Fruit fly (Drosophila melanogaster) whole organism, embryonic: ENCODE data around the gene Pka-C3.

Source experiments
- ATbp ChIP-seq: fragments of 200-800 bp; sonication (Bioruptor generic); optimal IDR thresholded peaks from 2 replicates; lab custom pipeline; 2017; ENCODE audit warnings: missing biosample characterization, mild to moderate bottlenecking, missing genetic modification characterization, missing genetic modification reagents
- BEAF-32 ChIP-seq: fragments of 200-800 bp; sonication (Bioruptor generic); optimal IDR thresholded peaks from 3 replicates; lab custom pipeline; 2017; ENCODE audit warnings: missing biosample characterization, missing genetic modification characterization, mild to moderate bottlenecking, moderate library complexity, missing genetic modification reagents
- Blimp-1 ChIP-seq: fragments of 200-800 bp; sonication (Bioruptor generic); optimal IDR thresholded peaks from 3 replicates; lab custom pipeline; 2018; ENCODE audit warnings: missing biosample characterization, missing genetic modification characterization, mild to moderate bottlenecking, moderate library complexity, missing genetic modification reagents
- CG10267 ChIP-seq: fragments of 200-800 bp; sonication (Bioruptor generic); optimal IDR thresholded peaks from 2 replicates; lab custom pipeline; 2018; ENCODE audit warnings: missing biosample characterization, mild to moderate bottlenecking, missing genetic modification characterization, moderate library complexity
- CG10366 ChIP-seq: fragments of 200-800 bp; sonication (Bioruptor generic); IDR thresholded peaks from 2 replicates; pipeline ENCODE4 v1.3.6; 2022; ENCODE audit warnings: missing biosample characterization, missing genetic modification characterization
- CG10979 ChIP-seq: fragments of 200-800 bp; sonication (Bioruptor generic); optimal IDR thresholded peaks from 2 replicates; lab custom pipeline; 2018; ENCODE audit warnings: missing biosample characterization, mild to moderate bottlenecking, missing genetic modification characterization, moderate library complexity
- CG11456 ChIP-seq: fragments of 200-800 bp; sonication (Bioruptor generic); IDR thresholded peaks from 3 replicates; pipeline ENCODE4 v1.3.6; 2022; ENCODE audit warnings: missing biosample characterization, missing genetic modification characterization
- CG11504 ChIP-seq: fragments of 200-800 bp; sonication (Bioruptor generic); optimal IDR thresholded peaks from 3 replicates; lab custom pipeline; 2019; ENCODE audit warnings: missing biosample characterization, mild to moderate bottlenecking, missing genetic modification characterization, moderate library complexity
- CG12299 ChIP-seq: fragments of 200-800 bp; sonication (Bioruptor generic); optimal IDR thresholded peaks from 2 replicates; lab custom pipeline; 2018; ENCODE audit warnings: missing biosample characterization, mild to moderate bottlenecking, missing genetic modification characterization
- CG12942 ChIP-seq: fragments of 200-800 bp; sonication (Bioruptor generic); optimal IDR thresholded peaks from 3 replicates; lab custom pipeline; 2016; ENCODE audit warnings: missing biosample characterization, missing genetic modification characterization
- CG13287 ChIP-seq: fragments of 200-800 bp; sonication (Bioruptor generic); IDR thresholded peaks from 2 replicates; pipeline ENCODE4 v1.3.6; 2022; ENCODE audit warnings: missing biosample characterization, missing genetic modification characterization; ENCODE audit not compliant: partially characterized antibody
- CG14441 ChIP-seq: fragments of 200-800 bp; sonication (Bioruptor generic); IDR thresholded peaks from 2 replicates; pipeline ENCODE4 v1.3.6; 2022; ENCODE audit warnings: missing biosample characterization, missing genetic modification characterization
- CG1529 ChIP-seq: fragments of 200-800 bp; sonication (Bioruptor generic); optimal IDR thresholded peaks from 3 replicates; lab custom pipeline; 2018; ENCODE audit warnings: missing biosample characterization, missing genetic modification characterization
- CG15696 ChIP-seq: fragments of 200-800 bp; sonication (Bioruptor generic); optimal IDR thresholded peaks from 2 replicates; lab custom pipeline; 2019; ENCODE audit warnings: missing biosample characterization, mild to moderate bottlenecking, missing genetic modification characterization, moderate library complexity
- CG1647 ChIP-seq: fragments of 200-800 bp; sonication (Bioruptor generic); optimal IDR thresholded peaks from 3 replicates; lab custom pipeline; 2016; ENCODE audit warnings: missing biosample characterization, missing genetic modification characterization
- CG17361 ChIP-seq: fragments of 200-800 bp; sonication (Bioruptor generic); IDR thresholded peaks from 3 replicates; pipeline ENCODE4 v1.3.6; 2022; ENCODE audit warnings: missing biosample characterization, missing genetic modification characterization
- CG2712 ChIP-seq: fragments of 200-800 bp; optimal IDR thresholded peaks from 3 replicates; lab custom pipeline; 2019; ENCODE audit warnings: missing biosample characterization, mild to moderate bottlenecking, missing genetic modification characterization, moderate library complexity
- CG3281 ChIP-seq: fragments of 200-800 bp; sonication (Bioruptor generic); optimal IDR thresholded peaks from 3 replicates; lab custom pipeline; 2017; ENCODE audit warnings: missing biosample characterization, mild to moderate bottlenecking, missing genetic modification characterization
- CG4820 ChIP-seq: fragments of 200-800 bp; sonication (Bioruptor generic); optimal IDR thresholded peaks from 3 replicates; lab custom pipeline; 2016; ENCODE audit warnings: missing biosample characterization, missing genetic modification characterization
- CG6272 ChIP-seq: fragments of 200-800 bp; sonication (Bioruptor generic); IDR thresholded peaks from 2 replicates; pipeline ENCODE4 v1.3.6; 2022; ENCODE audit warnings: missing biosample characterization, missing genetic modification characterization
- CG7839 ChIP-seq: fragments of 200-800 bp; sonication (Bioruptor generic); optimal IDR thresholded peaks from 3 replicates; lab custom pipeline; 2018; ENCODE audit warnings: missing biosample characterization, mild to moderate bottlenecking, missing genetic modification characterization, moderate library complexity
- CG8281 ChIP-seq: fragments of 200-800 bp; sonication (Bioruptor generic); optimal IDR thresholded peaks from 2 replicates; lab custom pipeline; 2018; ENCODE audit warnings: missing biosample characterization, mild to moderate bottlenecking, missing genetic modification characterization, moderate library complexity
- CG8924 ChIP-seq: fragments of 200-800 bp; optimal IDR thresholded peaks from 3 replicates; lab custom pipeline; 2019; ENCODE audit warnings: missing biosample characterization, mild to moderate bottlenecking, missing genetic modification characterization, moderate library complexity
- CG9215 ChIP-seq: fragments of 200-800 bp; sonication (Bioruptor generic); IDR thresholded peaks from 2 replicates; pipeline ENCODE4 v1.3.6; 2022; ENCODE audit warnings: missing biosample characterization, missing genetic modification characterization
- Chrac-16 ChIP-seq: fragments of 200-800 bp; sonication (Bioruptor generic); optimal IDR thresholded peaks from 3 replicates; lab custom pipeline; 2016; ENCODE audit warnings: missing biosample characterization, missing genetic modification characterization
- E2f1 ChIP-seq: fragments of 200-800 bp; sonication (Bioruptor generic); IDR thresholded peaks from 2 replicates; pipeline ENCODE4 v1.3.6; 2022; ENCODE audit warnings: missing biosample characterization, missing genetic modification characterization
- Ets65A ChIP-seq: fragments of 200-800 bp; sonication (Bioruptor generic); peaks from one replicate; lab custom pipeline; 2016; ENCODE audit warnings: missing biosample characterization, missing genetic modification characterization
- Fer1 ChIP-seq: fragments of 200-800 bp; sonication (Bioruptor generic); optimal IDR thresholded peaks from 2 replicates; lab custom pipeline; 2017; ENCODE audit warnings: missing biosample characterization, mild to moderate bottlenecking, missing genetic modification characterization
- Gug ChIP-seq: fragments of 200-800 bp; sonication (Bioruptor generic); IDR thresholded peaks from 4 replicates; pipeline ENCODE4 v1.3.6; 2022; ENCODE audit warnings: missing biosample characterization, missing genetic modification characterization
- HLH3B ChIP-seq: fragments of 200-800 bp; sonication (Bioruptor generic); IDR thresholded peaks from 2 replicates; pipeline ENCODE4 v1.3.6; 2022; ENCODE audit warnings: missing biosample characterization, missing genetic modification characterization
- Lim3 ChIP-seq: fragments of 200-800 bp; sonication (Bioruptor generic); IDR thresholded peaks from 2 replicates; pipeline ENCODE4 v1.3.6; 2022; ENCODE audit warnings: missing biosample characterization, missing genetic modification characterization
- Nf-YB ChIP-seq: fragments of 200-800 bp; sonication (Bioruptor generic); optimal IDR thresholded peaks from 3 replicates; lab custom pipeline; 2019; ENCODE audit warnings: missing biosample characterization, mild to moderate bottlenecking, missing genetic modification characterization, moderate library complexity
- Oli ChIP-seq: fragments of 200-800 bp; sonication (Bioruptor generic); optimal IDR thresholded peaks from 2 replicates; lab custom pipeline; 2018; ENCODE audit warnings: missing biosample characterization, mild to moderate bottlenecking, missing genetic modification characterization, moderate library complexity
- Rx ChIP-seq: fragments of 200-800 bp; sonication (Bioruptor generic); IDR thresholded peaks from 2 replicates; pipeline ENCODE4 v1.3.6; 2022; ENCODE audit warnings: missing biosample characterization, missing genetic modification characterization
- YL-1 ChIP-seq: fragments of 200-800 bp; sonication (Bioruptor generic); optimal IDR thresholded peaks from 3 replicates; lab custom pipeline; 2017; ENCODE audit warnings: missing biosample characterization, mild to moderate bottlenecking, missing genetic modification characterization
- ara ChIP-seq: fragments of 200-800 bp; sonication (Bioruptor generic); IDR thresholded peaks from 2 replicates; pipeline ENCODE4 v1.3.6; 2022; ENCODE audit warnings: missing biosample characterization, missing genetic modification characterization
- chinmo ChIP-seq: fragments of 200-800 bp; sonication (Bioruptor generic); IDR thresholded peaks from 4 replicates; pipeline ENCODE4 v1.3.6; 2022; ENCODE audit warnings: missing biosample characterization, missing genetic modification characterization; ENCODE audit not compliant: partially characterized antibody
- crc ChIP-seq: fragments of 200-800 bp; sonication (Bioruptor generic); optimal IDR thresholded peaks from 2 replicates; lab custom pipeline; 2016; ENCODE audit warnings: missing biosample characterization, missing genetic modification characterization
- gce ChIP-seq: fragments of 200-800 bp; sonication (Bioruptor generic); IDR thresholded peaks from 3 replicates; pipeline ENCODE4 v1.3.6; 2022; ENCODE audit warnings: missing biosample characterization, missing genetic modification characterization
- gem ChIP-seq: fragments of 200-800 bp; sonication (Bioruptor generic); optimal IDR thresholded peaks from 2 replicates; lab custom pipeline; 2019; ENCODE audit warnings: missing biosample characterization, mild to moderate bottlenecking, missing genetic modification characterization, moderate library complexity
- grn ChIP-seq: fragments of 200-800 bp; sonication (Bioruptor generic); optimal IDR thresholded peaks from 3 replicates; lab custom pipeline; 2017; ENCODE audit warnings: missing biosample characterization, missing genetic modification characterization
- jigr1 ChIP-seq: fragments of 200-800 bp; sonication (Bioruptor generic); IDR thresholded peaks from 3 replicates; pipeline ENCODE4 v1.3.6; 2022; ENCODE audit warnings: missing biosample characterization, missing genetic modification characterization
- lmd ChIP-seq: fragments of 200-800 bp; sonication (Bioruptor generic); IDR thresholded peaks from 2 replicates; pipeline ENCODE4 v1.3.6; 2022; ENCODE audit warnings: missing biosample characterization, missing genetic modification characterization
- lola ChIP-seq, 3 experiments: fragments of >200 bp in 2 of 3; fragments of 200-800 bp in 1 of 3; sonication (Bioruptor generic) in 1 of 3; optimal IDR thresholded peaks; 2 replicates each; lab custom pipeline; 2017 to 2019; ENCODE audit warnings: missing biosample characterization in 3 of 3, missing genetic modification characterization in 3 of 3, mild to moderate bottlenecking in 1 of 3, moderate library complexity in 1 of 3
- nmo ChIP-seq: fragments of 200-800 bp; sonication (Bioruptor generic); optimal IDR thresholded peaks from 2 replicates; lab custom pipeline; 2018; ENCODE audit warnings: missing biosample characterization, mild to moderate bottlenecking, missing genetic modification characterization, moderate library complexity
- phol ChIP-seq: fragments of 200-800 bp; sonication (Bioruptor generic); optimal IDR thresholded peaks from 3 replicates; lab custom pipeline; 2018; ENCODE audit warnings: missing biosample characterization, mild to moderate bottlenecking, missing genetic modification characterization, moderate library complexity
- prd ChIP-seq, 3 experiments: fragments of >200 bp in 2 of 3; fragments of 200-800 bp in 1 of 3; sonication (Bioruptor generic) in 1 of 3; optimal IDR thresholded peaks in 2 of 3; IDR thresholded peaks in 1 of 3; 2 replicates in 2 of 3; 3 replicates in 1 of 3; pipeline versions ENCODE4 v1.3.6 to Lab custom; 2017 to 2022; ENCODE audit warnings: missing biosample characterization in 1 of 3, missing genetic modification characterization in 1 of 3
- ranshi ChIP-seq: fragments of 200-800 bp; sonication (Bioruptor generic); IDR thresholded peaks from 2 replicates; pipeline ENCODE4 v1.3.6; 2022; ENCODE audit warnings: missing biosample characterization, missing genetic modification characterization
- slp2 ChIP-seq: fragments of 200-800 bp; sonication (Bioruptor generic); optimal IDR thresholded peaks from 2 replicates; lab custom pipeline; 2016; ENCODE audit warnings: missing biosample characterization, missing genetic modification characterization
- tio ChIP-seq: fragments of 200-800 bp; sonication (Bioruptor generic); optimal IDR thresholded peaks from 2 replicates; lab custom pipeline; 2017; ENCODE audit warnings: missing biosample characterization, missing genetic modification characterization, inconsistent platforms
- vvl ChIP-seq: fragments of 200-800 bp; sonication (Bioruptor generic); IDR thresholded peaks from 2 replicates; pipeline ENCODE4 v1.3.6; 2022; ENCODE audit warnings: missing biosample characterization, missing genetic modification characterization
- zf30C ChIP-seq: fragments of 200-800 bp; sonication (Bioruptor generic); optimal IDR thresholded peaks from 3 replicates; lab custom pipeline; 2018; ENCODE audit warnings: missing biosample characterization, mild to moderate bottlenecking, missing genetic modification characterization

Pka-C3 gene

dm6 chr3L:15977565-15977964, 23.0 kb upstream of the Pka-C3 start (continued):
- no peak for TF ChIP-seq Lim3 (GFP tag; lab: Robert Waterston, UW)
- TF ChIP-seq CG9215 (GFP tag; lab: Robert Waterston, UW) = peak; percentile 49; the same call in 1 of the 2 replicates
- no peak for TF ChIP-seq prd (optimal IDR thresholded peaks at IDR 0.05; lab: Kevin White, UChicago)
- peak; percentile 79 for TF ChIP-seq prd (GFP tag; IDR thresholded peaks at IDR 0.05; lab: Robert Waterston, UW)
- no peak for TF ChIP-seq lola (GFP tag; optimal IDR thresholded peaks at IDR 0.05; lab: Kevin White, UChicago)
- peak; percentile 26 for TF ChIP-seq ATbp
- peak; percentile 54; the same call in 2 of the 3 replicates for TF ChIP-seq gce (GFP tag; lab: Robert Waterston, UW)
- peak; percentile 54; the same call in 3 of the 4 replicates for TF ChIP-seq Gug
- peak; percentile 53 for TF ChIP-seq nmo
- TF ChIP-seq HLH3B (GFP tag; lab: Robert Waterston, UW) = peak; percentile 52; the same call in 1 of the 2 replicates
- TF ChIP-seq CG11456 (GFP tag; lab: Robert Waterston, UW) = peak; percentile 69
- TF ChIP-seq CG12942 (GFP tag; lab: Kevin White, UChicago) = no peak
- peak; percentile 45; the same call in 1 of the 2 replicates for TF ChIP-seq ranshi (GFP tag; lab: Robert Waterston, UW)
- peak; percentile 65 for TF ChIP-seq CG6272 (GFP tag; lab: Robert Waterston, UW)
- TF ChIP-seq CG15696 = no peak
- peak; percentile 38 for TF ChIP-seq zf30C (GFP tag; lab: Kevin White, UChicago)
- TF ChIP-seq BEAF-32 = no peak
- peak; percentile 16 for TF ChIP-seq Ets65A
- peak; percentile 35 for TF ChIP-seq CG3281
- TF ChIP-seq Fer1 (GFP tag; lab: Kevin White, UChicago) = peak; percentile 68
- TF ChIP-seq CG7839 (tag; lab: Kevin White, UChicago) = peak; percentile 75
- no peak for TF ChIP-seq slp2 (GFP tag; lab: Kevin White, UChicago)
- no peak for TF ChIP-seq CG1647 (GFP tag; lab: Kevin White, UChicago)
- peak; percentile 42 for TF ChIP-seq CG4820 (GFP tag; lab: Kevin White, UChicago)
- no peak for TF ChIP-seq CG8281 (tag; lab: Kevin White, UChicago)
- peak; percentile 23 for TF ChIP-seq CG10267
- peak; percentile 27; the same call in 1 of the 2 replicates for TF ChIP-seq Rx (GFP tag; lab: Robert Waterston, UW)
- TF ChIP-seq vvl (GFP tag; lab: Robert Waterston, UW) = peak; percentile 79
- peak; percentile 72 for TF ChIP-seq CG11504 (tag; lab: Kevin White, UChicago)
- peak; percentile 36 for TF ChIP-seq Oli
- TF ChIP-seq CG10979 (tag; lab: Kevin White, UChicago) = peak; percentile 44
- TF ChIP-seq E2f1 = peak; percentile 59; the same call in 1 of the 2 replicates
- no peak for TF ChIP-seq gem (tag; lab: Kevin White, UChicago)
- no peak for TF ChIP-seq CG13287 (GFP tag; lab: Robert Waterston, UW)
- TF ChIP-seq jigr1 (GFP tag; lab: Robert Waterston, UW) = peak; percentile 36; the same call in 2 of the 3 replicates
- TF ChIP-seq CG2712 (tag; lab: Kevin White, UChicago) = peak; percentile 68
- peak; percentile 77 for TF ChIP-seq lmd
- peak; percentile 56 for TF ChIP-seq phol (tag; lab: Kevin White, UChicago)

- TF ChIP-seq Blimp-1 (GFP tag; lab: Kevin White, UChicago) = no peak
- no peak for TF ChIP-seq Chrac-16 (GFP tag; lab: Kevin White, UChicago)
- no peak for TF ChIP-seq YL-1 (GFP tag; lab: Kevin White, UChicago)
- TF ChIP-seq CG12299 (tag; lab: Kevin White, UChicago) = no peak
- TF ChIP-seq ara (GFP tag; lab: Robert Waterston, UW) = no peak
- TF ChIP-seq grn (GFP tag; lab: Kevin White, UChicago) = no peak
- TF ChIP-seq CG10366 = no peak
- TF ChIP-seq Nf-YB = no peak
- no peak for TF ChIP-seq CG17361 (GFP tag; lab: Robert Waterston, UW)
- no peak for TF ChIP-seq tio
- no peak for TF ChIP-seq CG14441 (GFP tag; lab: Robert Waterston, UW)
- no peak for TF ChIP-seq CG8924 (tag; lab: Kevin White, UChicago)
- TF ChIP-seq chinmo = 0 out of 4 replicates have a peak, but pooled peaks have one; percentile 25
- no peak for TF ChIP-seq CG1529 (GFP tag; lab: Kevin White, UChicago)
- TF ChIP-seq crc (GFP tag; lab: Kevin White, UChicago) = no peak
These were observed 22.2 kb upstream of the Pka-C3 start, which contains the start of gene CG17029 for dm6 chr3L:15976758-15977157. TSS of gene CG17029 (plus strand) at chr3L:15976870.
